Worm (Caenorhabditis elegans): ENCODE measurements around the gene srg-11.

- TF ChIP-seq pha-4 (tag; optimal IDR thresholded peaks at IDR 0.05) (no peak), ceh-39 (tag; optimal IDR thresholded peaks at IDR 0.05) (no peak), unc-120 (tag; optimal IDR thresholded peaks at IDR 0.05; ENCODE audit: poor library complexity, severe bottlenecking) (no peak), nhr-76 (tag; optimal IDR thresholded peaks at IDR 0.05) (no peak), snpc-4 (tag; optimal IDR thresholded peaks at IDR 0.05) (no peak), mep-1 (tag; optimal IDR thresholded peaks at IDR 0.05) (no peak), lsy-2 (tag; optimal IDR thresholded peaks at IDR 0.05) (no peak), nhr-237 (tag; optimal IDR thresholded peaks at IDR 0.05) (no peak), elt-1 (tag; optimal IDR thresholded peaks at IDR 0.05; ENCODE audit: borderline replicate concordance, insufficient read depth) (no peak), lin-13 (tag; optimal IDR thresholded peaks at IDR 0.05) (no peak), ztf-11 (tag; optimal IDR thresholded peaks at IDR 0.05) (no peak), sptf-1 (tag; optimal IDR thresholded peaks at IDR 0.05) (no peak)
These were observed 2.3 kb upstream of the srg-11 start, which contains the start of gene srg-10 for ce11 chrIII:4677466-4677865.
